Worm (Caenorhabditis elegans) whole organism, L3 larva: ENCODE data around the gene ttb-1.

Experiments
- R02D3.7 ChIP-seq: fragments of 150-350 bp; optimal IDR thresholded peaks from 2 replicates; lab custom pipeline; 2014; ENCODE audit warnings: missing biosample characterization, missing genetic modification characterization
- ama-1 ChIP-seq: fragments of 150-350 bp; optimal IDR thresholded peaks from 2 replicates; lab custom pipeline; 2018
- ceh-16 ChIP-seq: sonication (generic microtip); optimal IDR thresholded peaks from 2 replicates; lab custom pipeline; 2017; ENCODE audit warnings: missing biosample characterization, missing genetic modification characterization
- ceh-82 ChIP-seq: fragments of 150-350 bp; optimal IDR thresholded peaks from 2 replicates; lab custom pipeline; 2014; ENCODE audit warnings: missing biosample characterization, missing genetic modification characterization
- ceh-9 ChIP-seq: sonication (generic microtip); optimal IDR thresholded peaks from 2 replicates; lab custom pipeline; 2018; ENCODE audit warnings: missing biosample characterization, missing genetic modification characterization
- egl-5 ChIP-seq: fragments of 150-350 bp; optimal IDR thresholded peaks from 2 replicates; lab custom pipeline; 2017; ENCODE audit warnings: missing biosample characterization, missing genetic modification reagents, missing genetic modification characterization, inconsistent platforms
- elt-1 ChIP-seq: fragments of 150-350 bp; optimal IDR thresholded peaks from 2 replicates; lab custom pipeline; 2014; ENCODE audit warnings: missing biosample characterization, missing genetic modification characterization
- elt-2 ChIP-seq: sonication (generic microtip); optimal IDR thresholded peaks from 2 replicates; lab custom pipeline; 2016; ENCODE audit warnings: missing genetic modification reagents, mild to moderate bottlenecking, missing genetic modification characterization, missing compliant biosample characterization
- elt-3 ChIP-seq, 3 experiments: fragments of 150-350 bp in 1 of 3; sonication (generic microtip) in 2 of 3; optimal IDR thresholded peaks; 2 replicates in 2 of 3; 4 replicates in 1 of 3; lab custom pipeline; 2014 to 2017; ENCODE audit warnings: missing biosample characterization in 3 of 3, missing genetic modification characterization in 3 of 3
- eor-1 ChIP-seq, 2 experiments: fragments of 150-350 bp; optimal IDR thresholded peaks; 2 replicates each; lab custom pipeline; 2014 to 2018; ENCODE audit warnings: missing biosample characterization in 2 of 2, missing genetic modification characterization in 2 of 2
- fos-1 ChIP-seq: fragments of 150-350 bp; optimal IDR thresholded peaks from 2 replicates; lab custom pipeline; 2014; ENCODE audit warnings: missing biosample characterization, missing genetic modification characterization
- hmg-11 ChIP-seq: sonication (generic microtip); optimal IDR thresholded peaks from 2 replicates; lab custom pipeline; 2016; ENCODE audit warnings: missing genetic modification characterization, missing compliant biosample characterization
- jun-1 ChIP-seq: fragments of 150-350 bp; optimal IDR thresholded peaks from 2 replicates; lab custom pipeline; 2014; ENCODE audit warnings: missing biosample characterization, missing genetic modification reagents, missing genetic modification characterization
- lin-15B ChIP-seq: fragments of 150-350 bp; optimal IDR thresholded peaks from 2 replicates; lab custom pipeline; 2014; ENCODE audit warnings: missing biosample characterization, missing genetic modification characterization
- lin-39 ChIP-seq: fragments of 150-350 bp; optimal IDR thresholded peaks from 2 replicates; lab custom pipeline; 2018; ENCODE audit warnings: missing biosample characterization, missing genetic modification reagents, missing genetic modification characterization
- lsy-12 ChIP-seq: sonication (generic microtip); optimal IDR thresholded peaks from 2 replicates; lab custom pipeline; 2016; ENCODE audit warnings: mild to moderate bottlenecking, missing genetic modification characterization, missing compliant biosample characterization
- mdl-1 ChIP-seq: fragments of 150-350 bp; optimal IDR thresholded peaks from 2 replicates; lab custom pipeline; 2014; ENCODE audit warnings: missing biosample characterization, missing genetic modification characterization
- nfya-1 ChIP-seq: sonication (generic microtip); optimal IDR thresholded peaks from 2 replicates; lab custom pipeline; 2017; ENCODE audit warnings: missing genetic modification characterization, mild to moderate bottlenecking, missing compliant biosample characterization, antibody characterized with exemption, moderate library complexity; ENCODE audit not compliant: insufficient read depth
- nhr-11 ChIP-seq: fragments of 150-350 bp; optimal IDR thresholded peaks from 2 replicates; lab custom pipeline; 2014; ENCODE audit warnings: missing biosample characterization, missing genetic modification characterization
- nhr-23 ChIP-seq: fragments of 150-350 bp; optimal IDR thresholded peaks from 2 replicates; lab custom pipeline; 2014; ENCODE audit warnings: missing biosample characterization, missing genetic modification reagents, missing genetic modification characterization
- nhr-237 ChIP-seq: fragments of 150-350 bp; optimal IDR thresholded peaks from 2 replicates; lab custom pipeline; 2014; ENCODE audit warnings: missing biosample characterization, missing genetic modification characterization
- nhr-25 ChIP-seq: sonication (generic microtip); optimal IDR thresholded peaks from 2 replicates; lab custom pipeline; 2017; ENCODE audit warnings: missing biosample characterization, missing genetic modification characterization
- nhr-76 ChIP-seq: fragments of 150-350 bp; sonication (generic microtip); optimal IDR thresholded peaks from 5 replicates; lab custom pipeline; 2014; ENCODE audit warnings: missing biosample characterization, missing genetic modification characterization
- nhr-77 ChIP-seq: fragments of 150-350 bp; optimal IDR thresholded peaks from 2 replicates; lab custom pipeline; 2014; ENCODE audit warnings: missing biosample characterization, missing genetic modification characterization
- pha-4 ChIP-seq: fragments of 150-350 bp; optimal IDR thresholded peaks from 2 replicates; lab custom pipeline; 2014; ENCODE audit warnings: missing biosample characterization, missing genetic modification reagents, missing genetic modification characterization
- skn-1 ChIP-seq: fragments of 150-350 bp; optimal IDR thresholded peaks from 2 replicates; lab custom pipeline; 2014; ENCODE audit warnings: missing biosample characterization, missing genetic modification characterization
- snpc-4 ChIP-seq: fragments of 150-350 bp; optimal IDR thresholded peaks from 2 replicates; lab custom pipeline; 2014; ENCODE audit warnings: missing biosample characterization, missing genetic modification characterization
- tbx-2 ChIP-seq: sonication (generic microtip); optimal IDR thresholded peaks from 2 replicates; lab custom pipeline; 2016; ENCODE audit warnings: mild to moderate bottlenecking, missing genetic modification characterization, missing compliant biosample characterization
- unc-62 ChIP-seq: fragments of 150-350 bp; sonication (generic microtip); optimal IDR thresholded peaks from 4 replicates; lab custom pipeline; 2014; ENCODE audit warnings: missing biosample characterization, missing genetic modification reagents, missing genetic modification characterization
- ztf-11 ChIP-seq: fragments of 150-350 bp; optimal IDR thresholded peaks from 2 replicates; lab custom pipeline; 2014; ENCODE audit warnings: missing biosample characterization, missing genetic modification characterization

Gene ttb-1

ce11 chrV:156044-156869, at the start of gene ttb-1:
Gene ttb-1, plus strand, starts transcription at chrV:156819.
- TF ChIP-seq nhr-237 (tag; lab: Kevin White, UChicago) (no peak), pha-4 (tag; lab: Kevin White, UChicago) (peak; percentile 42), lin-39 (tag; lab: Kevin White, UChicago) (peak; percentile 9), ama-1 (lab: Kevin White, UChicago) (no peak), nfya-1 (tag; lab: Kevin White, UChicago) (peak; percentile 64), lin-15B (tag; lab: Kevin White, UChicago) (peak; percentile 66), nhr-23 (peak; percentile 65), hmg-11 (peak; percentile 41), snpc-4 (tag; lab: Kevin White, UChicago) (peak; percentile 9)

DNA sequence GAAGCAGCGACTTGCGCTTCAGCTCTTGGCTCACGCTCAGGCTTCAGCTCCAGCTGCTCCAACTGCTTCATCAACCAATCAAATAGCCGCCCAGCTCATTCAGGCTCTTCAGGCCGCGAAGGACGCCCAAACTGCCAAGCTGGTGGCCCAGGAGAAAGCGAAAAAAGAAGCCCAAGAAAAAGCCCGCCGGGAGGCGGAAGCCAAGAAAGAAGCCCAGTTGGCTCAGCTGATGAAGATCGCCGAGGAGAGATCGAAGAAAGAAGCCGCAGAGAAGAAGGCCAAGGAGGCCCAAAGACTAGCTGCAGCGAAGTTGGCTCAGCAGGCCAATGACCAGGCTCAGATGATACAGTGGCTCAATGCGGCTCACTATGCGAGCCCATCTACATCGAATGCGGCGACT, 40.4 kb upstream of the ttb-1 start:
- TF ChIP-seq R02D3.7 (tag; lab: Kevin White, UChicago): no peak
- TF ChIP-seq ztf-11 (tag; lab: Kevin White, UChicago): no peak
- TF ChIP-seq jun-1 (tag; lab: Kevin White, UChicago): no peak

- TF ChIP-seq nhr-76 (no peak), lsy-12 (peak; percentile 10)
These were observed 39.3 kb upstream of the ttb-1 start for ce11 chrV:117312-117711.

ce11 chrV:122249-122648, 34.4 kb upstream of the ttb-1 start:
- TF ChIP-seq ceh-16 (tag; lab: Kevin White, UChicago) (no peak), unc-62 (GFP tag; lab: Kevin White, UChicago) (no peak), tbx-2 (tag; lab: Kevin White, UChicago) (no peak), nhr-76 (no peak), fos-1 (tag; lab: Kevin White, UChicago) (no peak), nhr-11 (tag; lab: Kevin White, UChicago) (no peak), ceh-82 (no peak), elt-2 (tag; lab: Kevin White, UChicago) (no peak), snpc-4 (tag; lab: Kevin White, UChicago) (no peak), elt-1 (tag; lab: Kevin White, UChicago) (no peak), egl-5 (tag; lab: Kevin White, UChicago) (no peak), skn-1 (tag; lab: Kevin White, UChicago) (no peak), elt-3 (tag; optimal IDR thresholded peaks at IDR 0.05; lab: Kevin White, UChicago) (no peak), nhr-77 (tag; lab: Kevin White, UChicago) (no peak), hmg-11 (no peak), eor-1 (tag; optimal IDR thresholded peaks at IDR 0.05; lab: Kevin White, UChicago) (no peak), nhr-25 (no peak)

- TF ChIP-seq R02D3.7 (tag; lab: Kevin White, UChicago): peak; percentile 76
- no peak for TF ChIP-seq ceh-9 (tag; lab: Kevin White, UChicago)
- TF ChIP-seq nfya-1 (tag; lab: Kevin White, UChicago): peak; percentile 34
- no peak for TF ChIP-seq mdl-1
- TF ChIP-seq ztf-11 (tag; lab: Kevin White, UChicago): no peak
- TF ChIP-seq ceh-16 (tag; lab: Kevin White, UChicago): no peak
- TF ChIP-seq pha-4 (tag; lab: Kevin White, UChicago): peak; percentile 86
- TF ChIP-seq hmg-11: peak; percentile 53
- peak; percentile 11 for TF ChIP-seq lin-15B (tag; lab: Kevin White, UChicago)
- peak; percentile 28 for TF ChIP-seq nhr-25
These were observed 33.9 kb upstream of the ttb-1 start, which contains the start of gene cgp-1 for ce11 chrV:122750-123149. Gene cgp-1, minus strand, starts transcription at chrV:122789.

ce11 chrV:123513-123912, 33.1 kb upstream of the ttb-1 start:
- TF ChIP-seq mdl-1 (no peak), pha-4 (tag; lab: Kevin White, UChicago) (peak; percentile 37), elt-2 (tag; lab: Kevin White, UChicago) (peak; percentile 43), lin-15B (tag; lab: Kevin White, UChicago) (no peak)
